Worm (Caenorhabditis elegans) whole organism, early embryonic: ENCODE data around the gene clc-19.

ENCODE experiments used
- B0310.2 ChIP-seq: sonication (generic microtip); optimal IDR thresholded peaks from 2 replicates; lab custom pipeline; 2016; ENCODE audit warnings: mild to moderate bottlenecking, missing genetic modification characterization, missing compliant biosample characterization
- F13C5.2 ChIP-seq: sonication (generic microtip); optimal IDR thresholded peaks from 2 replicates; lab custom pipeline; 2017; ENCODE audit warnings: mild to moderate bottlenecking, missing genetic modification characterization, inconsistent platforms, missing compliant biosample characterization
- aly-1 ChIP-seq: sonication (generic microtip); optimal IDR thresholded peaks from 2 replicates; lab custom pipeline; 2016; ENCODE audit warnings: missing genetic modification characterization, missing compliant biosample characterization
- ama-1 ChIP-seq: fragments of 150-350 bp; optimal IDR thresholded peaks from 2 replicates; lab custom pipeline; 2014
- ceh-13 ChIP-seq: fragments of 200-800 bp; sonication (Bioruptor generic); optimal IDR thresholded peaks from 2 replicates; lab custom pipeline; 2018; ENCODE audit warnings: mild to moderate bottlenecking, missing genetic modification characterization, missing compliant biosample characterization
- ceh-36 ChIP-seq: sonication (generic microtip); optimal IDR thresholded peaks from 2 replicates; lab custom pipeline; 2016; ENCODE audit warnings: missing genetic modification characterization, inconsistent platforms, missing compliant biosample characterization
- ets-7 ChIP-seq: sonication (generic microtip); optimal IDR thresholded peaks from 2 replicates; lab custom pipeline; 2016; ENCODE audit warnings: missing genotype, missing genetic modification characterization, missing compliant biosample characterization
- flt-1 ChIP-seq: fragments of 200-800 bp; sonication (Bioruptor generic); IDR thresholded peaks from 2 replicates; pipeline ENCODE4 v1.3.6; 2022; ENCODE audit warnings: missing genetic modification characterization, missing compliant biosample characterization
- hmbx-1 ChIP-seq: sonication (generic microtip); optimal IDR thresholded peaks from 2 replicates; lab custom pipeline; 2016; ENCODE audit warnings: mild to moderate bottlenecking, missing genetic modification characterization, missing compliant biosample characterization
- hmg-4 ChIP-seq: fragments of 200-800 bp; sonication (Bioruptor generic); optimal IDR thresholded peaks from 2 replicates; lab custom pipeline; 2018; ENCODE audit warnings: mild to moderate bottlenecking, missing genetic modification characterization, missing compliant biosample characterization
- hnd-1 ChIP-seq: sonication (generic microtip); optimal IDR thresholded peaks from 2 replicates; lab custom pipeline; 2016; ENCODE audit warnings: missing genetic modification characterization, missing compliant biosample characterization
- pes-1 ChIP-seq: fragments of 200-800 bp; sonication (Bioruptor generic); IDR thresholded peaks from 2 replicates; pipeline ENCODE4 v1.3.6; 2022; ENCODE audit warnings: missing genetic modification reagents, missing genetic modification characterization, missing compliant biosample characterization
- scrt-1 ChIP-seq: fragments of 200-800 bp; sonication (Bioruptor generic); IDR thresholded peaks from 2 replicates; pipeline ENCODE4 v1.3.6; 2022; ENCODE audit warnings: missing genetic modification characterization, missing compliant biosample characterization
- sea-1 ChIP-seq: fragments of 200-800 bp; sonication (Bioruptor generic); conservative IDR thresholded peaks from 2 replicates; pipeline ENCODE4 v1.3.6; 2022; ENCODE audit warnings: missing genetic modification characterization, missing compliant biosample characterization
- tbx-11 ChIP-seq: fragments of 200-800 bp; sonication (Bioruptor generic); IDR thresholded peaks from 2 replicates; pipeline ENCODE4 v1.3.6; 2022; ENCODE audit warnings: missing genetic modification characterization, missing compliant biosample characterization
- tbx-37 ChIP-seq: fragments of 200-800 bp; sonication (Bioruptor generic); conservative IDR thresholded peaks from 2 replicates; pipeline ENCODE4 v1.3.6; 2022; ENCODE audit warnings: missing genetic modification reagents, missing genetic modification characterization, missing compliant biosample characterization
- tra-4 ChIP-seq: sonication (generic microtip); optimal IDR thresholded peaks from 2 replicates; lab custom pipeline; 2017; ENCODE audit warnings: missing genetic modification characterization, missing compliant biosample characterization

The clc-19 gene

DNA sequence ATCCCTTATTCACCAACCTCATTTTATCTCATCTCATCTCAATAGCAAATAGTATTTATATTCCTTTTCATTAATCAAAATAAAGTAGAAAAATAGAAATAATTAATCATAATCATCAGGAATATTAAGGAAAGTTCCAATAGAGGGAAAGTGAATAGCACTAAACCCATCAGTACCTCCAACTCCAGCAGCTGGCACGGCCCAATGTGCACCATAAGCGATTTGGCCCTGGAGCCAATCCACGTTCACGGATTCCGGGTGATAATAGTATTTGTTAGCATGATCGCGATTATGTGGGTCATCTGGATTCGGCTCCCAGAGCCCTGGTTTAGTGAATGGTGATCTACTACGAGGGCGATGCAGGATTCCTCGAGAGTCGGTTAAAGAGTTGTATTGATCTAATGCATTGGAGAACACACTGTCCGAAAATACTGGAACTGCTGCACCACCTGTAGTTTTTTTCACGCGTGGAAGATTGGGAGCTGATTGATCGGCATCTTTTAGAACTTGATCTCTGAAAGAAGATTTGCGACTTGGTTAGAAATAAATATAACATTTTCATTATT, 37.6 kb downstream of the clc-19 start:
- no peak for TF ChIP-seq ceh-13 (GFP tag; lab: Kevin White, UChicago)
- peak; percentile 80; the same call in 1 of the 2 replicates for TF ChIP-seq pes-1
- peak; percentile 49 for TF ChIP-seq hnd-1
- peak; percentile 39 for TF ChIP-seq hmbx-1
- peak; percentile 81 for TF ChIP-seq hmg-4 (GFP tag; lab: Kevin White, UChicago)
- TF ChIP-seq ama-1 (lab: Kevin White, UChicago), result peak; percentile 96
- TF ChIP-seq ets-7 (tag; lab: Kevin White, UChicago), result no peak
- peak; percentile 44 for TF ChIP-seq B0310.2 (tag; lab: Kevin White, UChicago)
- peak; percentile 75; the same call in 1 of the 2 replicates for TF ChIP-seq sea-1 (GFP tag; lab: Robert Waterston, UW)
- peak; percentile 75 for TF ChIP-seq F13C5.2 (tag; lab: Kevin White, UChicago)
- 0 out of 2 replicates have a peak, but pooled peaks have one; percentile 48 for TF ChIP-seq tbx-11 (GFP tag; lab: Robert Waterston, UW)
- peak; percentile 62 for TF ChIP-seq ceh-36 (tag; lab: Kevin White, UChicago)
- no peak for TF ChIP-seq aly-1
- TF ChIP-seq tbx-37 (GFP tag; lab: Robert Waterston, UW), result peak; percentile 34; the same call in 1 of the 2 replicates
- peak; percentile 29; the same call in 1 of the 2 replicates for TF ChIP-seq flt-1 (GFP tag; lab: Robert Waterston, UW)
- peak; percentile 48 for TF ChIP-seq tra-4 (tag; lab: Kevin White, UChicago)
- TF ChIP-seq scrt-1 (GFP tag; lab: Robert Waterston, UW), result peak; percentile 78; the same call in 1 of the 2 replicates

- no peak for TF ChIP-seq F13C5.2 (tag; lab: Kevin White, UChicago)
- no peak for TF ChIP-seq tbx-37 (GFP tag; lab: Robert Waterston, UW)
- TF ChIP-seq hmg-4 (GFP tag; lab: Kevin White, UChicago), result no peak
- no peak for TF ChIP-seq flt-1 (GFP tag; lab: Robert Waterston, UW)
- no peak for TF ChIP-seq sea-1 (GFP tag; lab: Robert Waterston, UW)
Observed at ce11 chrIII:835208-835607, 38.2 kb downstream of the clc-19 start.

ce11 chrIII:834443-834815, 38.9 kb downstream of the clc-19 start:
- no peak for TF ChIP-seq sea-1 (GFP tag; lab: Robert Waterston, UW)
- no peak for TF ChIP-seq hnd-1
- no peak for TF ChIP-seq scrt-1 (GFP tag; lab: Robert Waterston, UW)
- no peak for TF ChIP-seq hmbx-1
- no peak for TF ChIP-seq ets-7 (tag; lab: Kevin White, UChicago)
- 0 out of 2 replicates have a peak, but pooled peaks have one; percentile 11 for TF ChIP-seq tbx-11 (GFP tag; lab: Robert Waterston, UW)
- TF ChIP-seq ama-1 (lab: Kevin White, UChicago), result no peak
- TF ChIP-seq ceh-13 (GFP tag; lab: Kevin White, UChicago), result no peak
- TF ChIP-seq B0310.2 (tag; lab: Kevin White, UChicago), result no peak
- no peak for TF ChIP-seq ceh-36 (tag; lab: Kevin White, UChicago)
- no peak for TF ChIP-seq tra-4 (tag; lab: Kevin White, UChicago)
- TF ChIP-seq tbx-37 (GFP tag; lab: Robert Waterston, UW), result no peak
- no peak for TF ChIP-seq aly-1
- TF ChIP-seq hmg-4 (GFP tag; lab: Kevin White, UChicago), result peak; percentile 18
- TF ChIP-seq pes-1, result no peak

DNA sequence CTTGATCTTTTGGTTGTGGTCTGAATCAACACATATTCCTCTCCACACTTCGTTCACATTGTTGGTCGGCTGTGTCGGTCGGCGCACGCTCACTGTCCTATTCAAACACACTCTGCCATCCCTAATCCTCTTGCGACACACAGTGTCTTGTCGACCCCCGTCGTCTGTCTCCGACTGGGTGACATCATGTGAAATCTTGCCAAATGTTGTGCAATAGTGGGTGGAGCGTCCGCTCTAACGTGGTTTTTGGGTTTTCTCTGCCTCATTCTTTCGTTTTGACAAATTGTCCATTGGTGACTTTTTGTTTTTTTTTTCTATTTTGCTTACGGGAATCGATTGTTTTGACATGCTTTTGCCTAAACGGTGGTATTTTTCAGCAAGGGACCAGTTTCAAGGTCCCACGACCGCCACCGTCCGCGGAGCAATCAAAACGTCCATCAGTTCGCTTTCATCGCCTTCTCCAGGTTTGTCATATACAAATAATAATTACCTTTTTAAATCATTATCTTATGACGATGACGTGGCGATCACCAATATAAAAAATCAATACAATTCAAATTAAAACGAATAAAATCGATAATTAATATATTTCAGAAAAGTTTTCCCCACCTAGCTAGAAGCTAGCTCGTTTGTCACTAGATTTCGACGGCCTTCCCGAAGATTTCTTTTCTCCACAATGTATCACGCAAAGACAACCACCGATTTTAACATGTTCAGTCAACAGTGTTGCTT, 39.5 kb downstream of the clc-19 start:
- TF ChIP-seq tra-4 (tag; lab: Kevin White, UChicago) (no peak), scrt-1 (GFP tag; lab: Robert Waterston, UW) (no peak), ama-1 (lab: Kevin White, UChicago) (peak; percentile 16), ets-7 (tag; lab: Kevin White, UChicago) (no peak), hmg-4 (GFP tag; lab: Kevin White, UChicago) (peak; percentile 76), tbx-11 (GFP tag; lab: Robert Waterston, UW) (no peak), flt-1 (GFP tag; lab: Robert Waterston, UW) (peak; percentile 54), B0310.2 (tag; lab: Kevin White, UChicago) (no peak), sea-1 (GFP tag; lab: Robert Waterston, UW) (0 out of 2 replicates have a peak, but pooled peaks have one; percentile 53), tbx-37 (GFP tag; lab: Robert Waterston, UW) (0 out of 2 replicates have a peak, but pooled peaks have one; percentile 13), hnd-1 (no peak), ceh-36 (tag; lab: Kevin White, UChicago) (no peak), F13C5.2 (tag; lab: Kevin White, UChicago) (peak; percentile 48)

- TF ChIP-seq ama-1 (lab: Kevin White, UChicago) (no peak), sea-1 (GFP tag; lab: Robert Waterston, UW) (no peak), scrt-1 (GFP tag; lab: Robert Waterston, UW) (no peak), flt-1 (GFP tag; lab: Robert Waterston, UW) (no peak), tbx-11 (GFP tag; lab: Robert Waterston, UW) (no peak), ceh-13 (GFP tag; lab: Kevin White, UChicago) (no peak), F13C5.2 (tag; lab: Kevin White, UChicago) (no peak), pes-1 (no peak), ets-7 (tag; lab: Kevin White, UChicago) (no peak), hmbx-1 (no peak), aly-1 (no peak), hnd-1 (no peak), tbx-37 (GFP tag; lab: Robert Waterston, UW) (no peak), ceh-36 (tag; lab: Kevin White, UChicago) (no peak)
Observed at ce11 chrIII:832855-833504, 40.4 kb downstream of the clc-19 start, which contains the start of gene zip-2. Gene zip-2, plus strand, starts transcription at chrIII:832982.

ce11 chrIII:831961-832360, 41.4 kb downstream of the clc-19 start, which contains the start of gene ceeh-1:
Gene ceeh-1, minus strand, starts transcription at chrIII:832277.
- TF ChIP-seq B0310.2 (tag; lab: Kevin White, UChicago), result no peak
- TF ChIP-seq ama-1 (lab: Kevin White, UChicago), result no peak
- TF ChIP-seq scrt-1 (GFP tag; lab: Robert Waterston, UW), result no peak
- no peak for TF ChIP-seq sea-1 (GFP tag; lab: Robert Waterston, UW)
- TF ChIP-seq tbx-11 (GFP tag; lab: Robert Waterston, UW), result no peak
- TF ChIP-seq ceh-36 (tag; lab: Kevin White, UChicago), result no peak
- no peak for TF ChIP-seq flt-1 (GFP tag; lab: Robert Waterston, UW)
- no peak for TF ChIP-seq hmbx-1
- TF ChIP-seq ets-7 (tag; lab: Kevin White, UChicago), result no peak
- no peak for TF ChIP-seq F13C5.2 (tag; lab: Kevin White, UChicago)
- no peak for TF ChIP-seq hnd-1
- no peak for TF ChIP-seq pes-1
- no peak for TF ChIP-seq hmg-4 (GFP tag; lab: Kevin White, UChicago)
- no peak for TF ChIP-seq ceh-13 (GFP tag; lab: Kevin White, UChicago)
- no peak for TF ChIP-seq aly-1
- no peak for TF ChIP-seq tbx-37 (GFP tag; lab: Robert Waterston, UW)
- no peak for TF ChIP-seq tra-4 (tag; lab: Kevin White, UChicago)
